Worm (Caenorhabditis elegans): ENCODE measurements around the gene W09D10.5.

ce11 chrIII:10759050-10760023 lies 48.0 kb upstream of the W09D10.5 start, which contains the start of gene tasp-1:
- TF ChIP-seq klf-2 (GFP tag; conservative IDR thresholded peaks at IDR 0.05) = peak; percentile 93
- peak; percentile 98 for TF ChIP-seq flt-1 (GFP tag; IDR thresholded peaks at IDR 0.05)
- TF ChIP-seq ztf-29 (GFP tag; IDR thresholded peaks at IDR 0.05) = peak; percentile 92
- TF ChIP-seq tab-1 (GFP tag; IDR thresholded peaks at IDR 0.05) = peak; percentile 93

All from whole organism, midembryonic.